Fruit fly (Drosophila melanogaster): ENCODE measurements around the gene TM9SF2.

TM9SF2 gene

DNA sequence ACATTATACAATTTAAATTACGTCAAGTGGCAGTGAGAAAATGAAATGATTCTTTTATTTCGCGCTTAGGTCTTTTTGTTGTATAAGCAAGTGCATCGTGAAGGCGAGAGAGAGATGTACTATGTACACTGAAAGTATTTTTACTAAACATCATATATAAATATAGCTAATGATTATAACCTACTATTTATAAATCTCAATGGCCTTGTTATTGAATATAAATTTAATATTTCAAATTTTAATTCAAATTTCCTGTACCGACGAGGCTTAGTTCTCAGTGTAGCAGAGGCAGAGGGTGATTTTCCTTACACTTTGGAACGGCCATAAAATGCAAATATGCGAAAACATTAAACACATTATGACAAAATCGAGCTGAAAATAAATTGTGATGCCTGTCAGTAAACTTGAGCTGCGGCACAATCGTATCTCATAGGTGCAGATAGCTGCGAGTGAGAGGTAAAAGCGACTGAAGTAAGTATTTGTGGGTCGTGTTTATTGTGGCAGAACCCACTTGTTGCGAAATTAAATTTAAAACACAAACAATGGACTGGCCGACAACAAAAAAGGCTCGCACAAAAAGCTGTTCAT is 27.9 kb upstream of the TM9SF2 start (continued):
- TF ChIP-seq Adf1 (GFP tag; IDR thresholded peaks at IDR 0.05) = 0 out of 2 replicates have a peak, but pooled peaks have one; percentile 25
- TF ChIP-seq CG6654 (GFP tag; optimal IDR thresholded peaks at IDR 0.05) = no peak
- TF ChIP-seq otp (GFP tag; IDR thresholded peaks at IDR 0.05) = no peak
- no peak for TF ChIP-seq Stat92E (GFP tag; optimal IDR thresholded peaks at IDR 0.05)
- peak; percentile 50 for TF ChIP-seq lab (GFP tag; optimal IDR thresholded peaks at IDR 0.05)
- peak; percentile 56 for TF ChIP-seq CG2678 (tag; optimal IDR thresholded peaks at IDR 0.05)
- no peak for TF ChIP-seq CG18619 (GFP tag; optimal IDR thresholded peaks at IDR 0.05)
- TF ChIP-seq CG10979 (tag; optimal IDR thresholded peaks at IDR 0.05) = peak; percentile 57
- TF ChIP-seq CG3163 (GFP tag; optimal IDR thresholded peaks at IDR 0.05) = no peak
- no peak for TF ChIP-seq Side (GFP tag; optimal IDR thresholded peaks at IDR 0.05)
- TF ChIP-seq CG1792 (GFP tag; optimal IDR thresholded peaks at IDR 0.05) = no peak
- TF ChIP-seq fru (optimal IDR thresholded peaks at IDR 0.05) = no peak
- no peak for TF ChIP-seq CG6683 (GFP tag; optimal IDR thresholded peaks at IDR 0.05)
- TF ChIP-seq ken (GFP tag; IDR thresholded peaks at IDR 0.05) = no peak
- TF ChIP-seq CG32532 (GFP tag; IDR thresholded peaks at IDR 0.05) = peak; percentile 34; the same call in 1 of the 2 replicates
- TF ChIP-seq Atf6 (GFP tag; IDR thresholded peaks at IDR 0.05) = 0 out of 2 replicates have a peak, but pooled peaks have one; percentile 33
- TF ChIP-seq Camta (GFP tag; optimal IDR thresholded peaks at IDR 0.05) = no peak
- no peak for TF ChIP-seq CG4707 (GFP tag; optimal IDR thresholded peaks at IDR 0.05)
- TF ChIP-seq CG9609 (GFP tag; optimal IDR thresholded peaks at IDR 0.05) = no peak
- TF ChIP-seq NC2β (GFP tag; optimal IDR thresholded peaks at IDR 0.05) = no peak
- peak; percentile 8 for TF ChIP-seq gsb-n (tag; optimal IDR thresholded peaks at IDR 0.05)
- TF ChIP-seq ftz-f1 (GFP tag; optimal IDR thresholded peaks at IDR 0.05) = no peak
- peak; percentile 67 for TF ChIP-seq row (GFP tag; IDR thresholded peaks at IDR 0.05)
- no peak for TF ChIP-seq slp2 (GFP tag; optimal IDR thresholded peaks at IDR 0.05)
- peak; percentile 50; the same call in 2 of the 3 replicates for TF ChIP-seq CG11695 (GFP tag; IDR thresholded peaks at IDR 0.05)
- TF ChIP-seq lola (GFP tag; optimal IDR thresholded peaks at IDR 0.05) = peak in 1 of 3 experiments; percentile 39
- TF ChIP-seq Ptx1 (GFP tag; IDR thresholded peaks at IDR 0.05) = peak; percentile 65
- TF ChIP-seq Chrac-16 (GFP tag; optimal IDR thresholded peaks at IDR 0.05) = peak; percentile 35
- TF ChIP-seq ac (GFP tag; optimal IDR thresholded peaks at IDR 0.05) = no peak
- TF ChIP-seq ATbp (GFP tag; optimal IDR thresholded peaks at IDR 0.05) = peak; percentile 18
- no peak for TF ChIP-seq Bgb (GFP tag; IDR thresholded peaks at IDR 0.05; ENCODE audit: partially characterized antibody)
- no peak for TF ChIP-seq h (optimal IDR thresholded peaks at IDR 0.05)
- TF ChIP-seq HmgZ (tag; optimal IDR thresholded peaks at IDR 0.05) = no peak
- TF ChIP-seq prd (optimal IDR thresholded peaks at IDR 0.05) = no peak
- TF ChIP-seq prd (GFP tag; IDR thresholded peaks at IDR 0.05) = peak; percentile 56; the same call in 1 of the 3 replicates
- no peak for TF ChIP-seq kni (GFP tag; optimal IDR thresholded peaks at IDR 0.05)
- TF ChIP-seq bigmax (GFP tag; optimal IDR thresholded peaks at IDR 0.05) = no peak
- no peak for TF ChIP-seq CG17612 (GFP tag; IDR thresholded peaks at IDR 0.05)
- TF ChIP-seq Nf-YC (tag; optimal IDR thresholded peaks at IDR 0.05) = no peak
- no peak for TF ChIP-seq fd102C (GFP tag; optimal IDR thresholded peaks at IDR 0.05)
- peak; percentile 28 for TF ChIP-seq Fer1 (GFP tag; optimal IDR thresholded peaks at IDR 0.05)
- no peak for TF ChIP-seq ham (GFP tag; IDR thresholded peaks at IDR 0.05)
- TF ChIP-seq Fer3 (tag; optimal IDR thresholded peaks at IDR 0.05) = peak; percentile 30
- TF ChIP-seq Poxn (GFP tag; IDR thresholded peaks at IDR 0.05) = no peak
- no peak for TF ChIP-seq CG13894 (tag; optimal IDR thresholded peaks at IDR 0.05)
- TF ChIP-seq ash1 (GFP tag; optimal IDR thresholded peaks at IDR 0.05) = no peak
- TF ChIP-seq Hmr (GFP tag; optimal IDR thresholded peaks at IDR 0.05) = peak; percentile 22
- TF ChIP-seq lilli (GFP tag; optimal IDR thresholded peaks at IDR 0.05) = peak; percentile 23
- peak; percentile 48; the same call in 1 of the 2 replicates for TF ChIP-seq Ada2b (GFP tag; IDR thresholded peaks at IDR 0.05)
- no peak for TF ChIP-seq CG17912 (GFP tag; optimal IDR thresholded peaks at IDR 0.05)
- TF ChIP-seq vfl (GFP tag; optimal IDR thresholded peaks at IDR 0.05) = no peak
